Fruit fly (Drosophila melanogaster) whole organism, embryonic: ENCODE data around the gene CG2964.
A peak's percentile ranks its signal among the peaks of the same experiment; 100 is the strongest.

Experiments
- Atf-2 ChIP-seq: fragments of 200-800 bp; sonication (Bioruptor generic); optimal IDR thresholded peaks from 2 replicates; lab custom pipeline; 2016; ENCODE audit warnings: missing biosample characterization, missing genetic modification characterization
- Awh ChIP-seq: fragments of 200-800 bp; sonication (Bioruptor generic); IDR thresholded peaks from 2 replicates; pipeline ENCODE4, ENCODE4 v1.3.6; 2022; ENCODE audit warnings: missing biosample characterization, missing genetic modification characterization
- CG11398 ChIP-seq: fragments of 200-800 bp; sonication (Bioruptor generic); optimal IDR thresholded peaks from 2 replicates; lab custom pipeline; 2016; ENCODE audit warnings: missing biosample characterization, missing genetic modification characterization
- CG11560 ChIP-seq: fragments of 200-800 bp; sonication (Bioruptor generic); IDR thresholded peaks from 3 replicates; pipeline ENCODE4 v1.3.6; 2022; ENCODE audit warnings: missing biosample characterization, missing genetic modification characterization
- CG13624 ChIP-seq: fragments of 200-800 bp; sonication (Bioruptor generic); optimal IDR thresholded peaks from 2 replicates; lab custom pipeline; 2016; ENCODE audit warnings: missing biosample characterization, missing genetic modification characterization
- CG15073 ChIP-seq: fragments of 200-800 bp; sonication (Bioruptor generic); optimal IDR thresholded peaks from 2 replicates; lab custom pipeline; 2016; ENCODE audit warnings: missing biosample characterization, missing genetic modification characterization
- CG15269 ChIP-seq: fragments of 200-800 bp; sonication (Bioruptor generic); optimal IDR thresholded peaks from 2 replicates; lab custom pipeline; 2018; ENCODE audit warnings: missing biosample characterization, mild to moderate bottlenecking, missing genetic modification characterization, moderate library complexity
- CG1602 ChIP-seq: fragments of 200-800 bp; sonication (Bioruptor generic); optimal IDR thresholded peaks from 3 replicates; lab custom pipeline; 2016; ENCODE audit warnings: missing biosample characterization, missing genetic modification characterization
- CG18599 ChIP-seq: fragments of 200-800 bp; sonication (Bioruptor generic); optimal IDR thresholded peaks from 3 replicates; lab custom pipeline; 2017; ENCODE audit warnings: missing biosample characterization, missing genetic modification characterization, mild to moderate bottlenecking, moderate library complexity, missing genetic modification reagents
- CG30431 ChIP-seq: fragments of 200-800 bp; sonication (Bioruptor generic); optimal IDR thresholded peaks from 2 replicates; lab custom pipeline; 2017; ENCODE audit warnings: missing biosample characterization, missing genetic modification characterization
- CG3065 ChIP-seq: fragments of 200-800 bp; sonication (Bioruptor generic); optimal IDR thresholded peaks from 2 replicates; lab custom pipeline; 2016; ENCODE audit warnings: missing biosample characterization, missing genetic modification characterization
- CG33213 ChIP-seq: fragments of 200-800 bp; sonication (Bioruptor generic); optimal IDR thresholded peaks from 3 replicates; lab custom pipeline; 2016; ENCODE audit warnings: missing biosample characterization, missing genetic modification characterization
- CG33557 ChIP-seq: fragments of 200-800 bp; sonication (Bioruptor generic); optimal IDR thresholded peaks from 2 replicates; lab custom pipeline; 2019; ENCODE audit warnings: missing biosample characterization, mild to moderate bottlenecking, missing genetic modification characterization, moderate library complexity
- CG3995 ChIP-seq: fragments of 200-800 bp; sonication (Bioruptor generic); optimal IDR thresholded peaks from 3 replicates; lab custom pipeline; 2016; ENCODE audit warnings: missing biosample characterization, missing genetic modification characterization
- CG5953 ChIP-seq: fragments of 200-800 bp; sonication (Bioruptor generic); IDR thresholded peaks from 2 replicates; pipeline ENCODE4 v1.3.6; 2022; ENCODE audit warnings: missing biosample characterization, missing genetic modification characterization
- CG6654 ChIP-seq: fragments of 200-800 bp; sonication (Bioruptor generic); optimal IDR thresholded peaks from 2 replicates; lab custom pipeline; 2017; ENCODE audit warnings: missing biosample characterization, mild to moderate bottlenecking, missing genetic modification characterization
- CG6813 ChIP-seq: fragments of 200-800 bp; sonication (Bioruptor generic); optimal IDR thresholded peaks from 2 replicates; lab custom pipeline; 2017; ENCODE audit warnings: missing biosample characterization, missing genetic modification characterization, mild to moderate bottlenecking, moderate library complexity, missing genetic modification reagents
- CkIIα-i1 ChIP-seq: fragments of 200-800 bp; sonication (Bioruptor generic); IDR thresholded peaks from 2 replicates; pipeline ENCODE4 v1.3.6; 2022; ENCODE audit warnings: missing biosample characterization, missing genetic modification characterization
- Deaf1 ChIP-seq: fragments of 200-800 bp; optimal IDR thresholded peaks from 3 replicates; lab custom pipeline; 2019; ENCODE audit warnings: missing biosample characterization, mild to moderate bottlenecking, missing genetic modification characterization, moderate library complexity
- Elba2 ChIP-seq: fragments of 200-800 bp; sonication (Bioruptor generic); optimal IDR thresholded peaks from 3 replicates; lab custom pipeline; 2016; ENCODE audit warnings: missing biosample characterization, missing genetic modification characterization
- HLHmδ ChIP-seq: fragments of 200-800 bp; sonication (Bioruptor generic); optimal IDR thresholded peaks from 2 replicates; lab custom pipeline; 2018; ENCODE audit warnings: missing biosample characterization, mild to moderate bottlenecking, missing genetic modification characterization, moderate library complexity
- Lhr ChIP-seq: fragments of 200-800 bp; sonication (Bioruptor generic); optimal IDR thresholded peaks from 3 replicates; lab custom pipeline; 2017; ENCODE audit warnings: mild to moderate bottlenecking, missing biosample characterization, missing genetic modification reagents, missing genetic modification characterization
- MESR4 ChIP-seq: fragments of 200-800 bp; sonication (Bioruptor generic); optimal IDR thresholded peaks from 2 replicates; lab custom pipeline; 2018; ENCODE audit warnings: missing biosample characterization, mild to moderate bottlenecking, missing genetic modification characterization, moderate library complexity
- Max ChIP-seq: fragments of 200-800 bp; sonication (Bioruptor generic); optimal IDR thresholded peaks from 2 replicates; lab custom pipeline; 2016; ENCODE audit warnings: missing biosample characterization, mild to moderate bottlenecking, missing genetic modification characterization
- Mrtf ChIP-seq: fragments of 200-800 bp; sonication (Bioruptor generic); IDR thresholded peaks from 3 replicates; pipeline ENCODE4 v1.3.6; 2022; ENCODE audit warnings: missing biosample characterization, missing genetic modification characterization
- NC2β ChIP-seq: fragments of 200-800 bp; sonication (Bioruptor generic); optimal IDR thresholded peaks from 2 replicates; lab custom pipeline; 2016; ENCODE audit warnings: missing biosample characterization, missing genetic modification characterization
- Nf-YB ChIP-seq: fragments of 200-800 bp; sonication (Bioruptor generic); optimal IDR thresholded peaks from 3 replicates; lab custom pipeline; 2019; ENCODE audit warnings: missing biosample characterization, mild to moderate bottlenecking, missing genetic modification characterization, moderate library complexity
- NfI ChIP-seq: fragments of 200-800 bp; sonication (Bioruptor generic); optimal IDR thresholded peaks from 3 replicates; lab custom pipeline; 2018; ENCODE audit warnings: missing biosample characterization, mild to moderate bottlenecking, missing genetic modification characterization, moderate library complexity
- Sin3A ChIP-seq: fragments of >200 bp; optimal IDR thresholded peaks from 2 replicates; lab custom pipeline; 2018
- Sox102F ChIP-seq: fragments of 200-800 bp; sonication (Bioruptor generic); optimal IDR thresholded peaks from 2 replicates; lab custom pipeline; 2018; ENCODE audit warnings: missing biosample characterization, mild to moderate bottlenecking, missing genetic modification characterization, moderate library complexity
- Stat92E ChIP-seq, 3 experiments: fragments of >200 bp in 2 of 3; fragments of 200-800 bp in 1 of 3; sonication (Bioruptor generic) in 1 of 3; optimal IDR thresholded peaks; 2 replicates each; lab custom pipeline; 2017 to 2019; ENCODE audit warnings: missing biosample characterization in 3 of 3, missing genetic modification characterization in 3 of 3, mild to moderate bottlenecking in 1 of 3, moderate library complexity in 1 of 3
- ac ChIP-seq: fragments of 200-800 bp; sonication (Bioruptor generic); optimal IDR thresholded peaks from 3 replicates; lab custom pipeline; 2017; ENCODE audit warnings: missing biosample characterization, mild to moderate bottlenecking, missing genetic modification characterization
- az2 ChIP-seq: fragments of 200-800 bp; sonication (Bioruptor generic); optimal IDR thresholded peaks from 3 replicates; lab custom pipeline; 2016; ENCODE audit warnings: missing biosample characterization, missing genetic modification characterization
- bbx ChIP-seq: fragments of 200-800 bp; sonication (Bioruptor generic); IDR thresholded peaks from 2 replicates; pipeline ENCODE4 v1.3.6; 2022; ENCODE audit warnings: missing biosample characterization, missing genetic modification characterization; ENCODE audit not compliant: partially characterized antibody
- caup ChIP-seq: fragments of 200-800 bp; sonication (Bioruptor generic); optimal IDR thresholded peaks from 3 replicates; lab custom pipeline; 2017; ENCODE audit warnings: missing biosample characterization, mild to moderate bottlenecking, missing genetic modification characterization, moderate library complexity; ENCODE audit not compliant: severe bottlenecking
- chif ChIP-seq, 2 experiments: fragments of 200-800 bp; sonication (Bioruptor generic); optimal IDR thresholded peaks; 3 replicates each; lab custom pipeline; 2016; ENCODE audit warnings: missing biosample characterization in 2 of 2, missing genetic modification characterization in 2 of 2
- chn ChIP-seq: fragments of 200-800 bp; sonication (Bioruptor generic); optimal IDR thresholded peaks from 2 replicates; lab custom pipeline; 2016; ENCODE audit warnings: missing biosample characterization, missing genetic modification characterization
- dpn ChIP-seq, 2 experiments: fragments of 200-800 bp; sonication (Bioruptor generic); optimal IDR thresholded peaks; 3 replicates each; lab custom pipeline; 2016; ENCODE audit warnings: missing biosample characterization in 2 of 2, missing genetic modification characterization in 2 of 2
- fru ChIP-seq: fragments of >200 bp; optimal IDR thresholded peaks from 2 replicates; lab custom pipeline; 2017
- grau ChIP-seq: fragments of 200-800 bp; optimal IDR thresholded peaks from 3 replicates; lab custom pipeline; 2019; ENCODE audit warnings: missing biosample characterization, mild to moderate bottlenecking, missing genetic modification characterization, moderate library complexity
- kni ChIP-seq: fragments of 200-800 bp; sonication (Bioruptor generic); optimal IDR thresholded peaks from 3 replicates; lab custom pipeline; 2017; ENCODE audit warnings: mild to moderate bottlenecking, missing biosample characterization, missing genetic modification reagents, missing genetic modification characterization
- nmo ChIP-seq: fragments of 200-800 bp; sonication (Bioruptor generic); optimal IDR thresholded peaks from 2 replicates; lab custom pipeline; 2018; ENCODE audit warnings: missing biosample characterization, mild to moderate bottlenecking, missing genetic modification characterization, moderate library complexity
- org-1 ChIP-seq: fragments of 200-800 bp; sonication (Bioruptor generic); optimal IDR thresholded peaks from 2 replicates; lab custom pipeline; 2017; ENCODE audit warnings: missing biosample characterization, missing genetic modification characterization
- pnt ChIP-seq: fragments of 200-800 bp; sonication (Bioruptor generic); optimal IDR thresholded peaks from 3 replicates; lab custom pipeline; 2016; ENCODE audit warnings: missing biosample characterization, missing genetic modification characterization
- run ChIP-seq: fragments of 200-800 bp; sonication (Bioruptor generic); optimal IDR thresholded peaks from 3 replicates; lab custom pipeline; 2018; ENCODE audit warnings: missing biosample characterization, mild to moderate bottlenecking, missing genetic modification characterization
- slbo ChIP-seq: fragments of 200-800 bp; sonication (Bioruptor generic); IDR thresholded peaks from 2 replicates; pipeline ENCODE4 v1.3.6; 2022; ENCODE audit warnings: missing biosample characterization, missing genetic modification characterization
- sqz ChIP-seq: fragments of 200-800 bp; sonication (Bioruptor generic); optimal IDR thresholded peaks from 3 replicates; lab custom pipeline; 2018; ENCODE audit warnings: missing biosample characterization, mild to moderate bottlenecking, missing genetic modification characterization
- sr ChIP-seq: fragments of 200-800 bp; sonication (Bioruptor generic); IDR thresholded peaks from 3 replicates; pipeline ENCODE4 v1.3.6; 2022; ENCODE audit warnings: missing biosample characterization, missing genetic modification characterization
- zen ChIP-seq: fragments of 200-800 bp; sonication (Bioruptor generic); optimal IDR thresholded peaks from 3 replicates; lab custom pipeline; 2018; ENCODE audit warnings: missing biosample characterization, mild to moderate bottlenecking, missing genetic modification characterization, moderate library complexity
- zf30C ChIP-seq: fragments of 200-800 bp; sonication (Bioruptor generic); optimal IDR thresholded peaks from 3 replicates; lab custom pipeline; 2018; ENCODE audit warnings: missing biosample characterization, mild to moderate bottlenecking, missing genetic modification characterization

CG2964 gene

dm6 chr2L:2856960-2857584 is 44.8 kb downstream of the CG2964 start, which contains the start of gene CG2991 (continued):
- TF ChIP-seq ac, result no peak
- peak; percentile 68 for TF ChIP-seq CG33213
- TF ChIP-seq CG1602 (GFP tag; lab: Kevin White, UChicago), result no peak
- no peak for TF ChIP-seq Atf-2 (GFP tag; lab: Kevin White, UChicago)
- TF ChIP-seq CG30431 (GFP tag; lab: Kevin White, UChicago), result no peak
- TF ChIP-seq CG6654 (GFP tag; lab: Kevin White, UChicago), result no peak
- peak in 1 of 3 experiments; percentile 38 for TF ChIP-seq Stat92E (GFP tag; optimal IDR thresholded peaks at IDR 0.05; lab: Kevin White, UChicago)
- no peak for TF ChIP-seq Mrtf (GFP tag; lab: Robert Waterston, UW)
- peak; percentile 91 for TF ChIP-seq Elba2 (GFP tag; lab: Kevin White, UChicago)
- no peak for TF ChIP-seq run
- peak; percentile 82 for TF ChIP-seq MESR4 (GFP tag; lab: Kevin White, UChicago)
- peak; percentile 87 for TF ChIP-seq bbx (GFP tag; lab: Robert Waterston, UW)
- no peak for TF ChIP-seq chn (GFP tag; lab: Kevin White, UChicago)
- TF ChIP-seq Max (GFP tag; lab: Kevin White, UChicago), result peak; percentile 40
- TF ChIP-seq caup (GFP tag; lab: Kevin White, UChicago), result peak; percentile 56
- TF ChIP-seq CG3065 (GFP tag; lab: Kevin White, UChicago), result no peak
- peak; percentile 11 for TF ChIP-seq CG15269 (tag; lab: Kevin White, UChicago)
- peak; percentile 19 for TF ChIP-seq zen (tag; lab: Kevin White, UChicago)
- peak; percentile 31 for TF ChIP-seq CG13624 (GFP tag; lab: Kevin White, UChicago)
- TF ChIP-seq pnt (GFP tag; lab: Kevin White, UChicago), result no peak
- peak; percentile 56 for TF ChIP-seq nmo (GFP tag; lab: Kevin White, UChicago)
- TF ChIP-seq NfI (GFP tag; lab: Kevin White, UChicago), result peak; percentile 26
- peak; percentile 43 for TF ChIP-seq Lhr (GFP tag; lab: Kevin White, UChicago)
- TF ChIP-seq Sox102F (GFP tag; lab: Kevin White, UChicago), result no peak
- no peak for TF ChIP-seq CG6813 (GFP tag; lab: Kevin White, UChicago)
- no peak for TF ChIP-seq org-1 (GFP tag; lab: Kevin White, UChicago)
- TF ChIP-seq NC2β, result peak; percentile 25
- TF ChIP-seq grau (tag; lab: Kevin White, UChicago), result peak; percentile 45
- peak in 1 of 2 experiments; percentile 22 for TF ChIP-seq dpn (GFP tag; optimal IDR thresholded peaks at IDR 0.05; lab: Kevin White, UChicago)
- peak; percentile 11 for TF ChIP-seq Nf-YB (GFP tag; lab: Kevin White, UChicago)
- TF ChIP-seq CkIIα-i1, result no peak
- TF ChIP-seq CG11398 (GFP tag; lab: Kevin White, UChicago), result no peak
- peak; percentile 51 for TF ChIP-seq kni (GFP tag; lab: Kevin White, UChicago)
- TF ChIP-seq CG5953 (GFP tag; lab: Robert Waterston, UW), result no peak
- TF ChIP-seq CG3995 (GFP tag; lab: Kevin White, UChicago), result peak; percentile 58
- TF ChIP-seq az2, result no peak
- TF ChIP-seq Awh (GFP tag; lab: Robert Waterston, UW), result no peak
- no peak for TF ChIP-seq CG11560 (tag; lab: Robert Waterston, UW)
- TF ChIP-seq CG15073 (GFP tag; lab: Kevin White, UChicago), result no peak
- TF ChIP-seq slbo (GFP tag; lab: Robert Waterston, UW), result no peak
- no peak for TF ChIP-seq chif (GFP tag; optimal IDR thresholded peaks at IDR 0.05; lab: Kevin White, UChicago)
- TF ChIP-seq CG33557 (GFP tag; lab: Kevin White, UChicago), result no peak
- no peak for TF ChIP-seq fru (lab: Kevin White, UChicago)
- peak; percentile 17 for TF ChIP-seq HLHmδ (GFP tag; lab: Kevin White, UChicago)
- TF ChIP-seq sqz (GFP tag; lab: Kevin White, UChicago), result no peak
- TF ChIP-seq zf30C (GFP tag; lab: Kevin White, UChicago), result no peak
- peak; percentile 39 for TF ChIP-seq Sin3A
- TF ChIP-seq Deaf1 (tag; lab: Kevin White, UChicago), result peak; percentile 19
- no peak for TF ChIP-seq CG18599 (GFP tag; lab: Kevin White, UChicago)
- TF ChIP-seq sr (GFP tag; lab: Robert Waterston, UW), result no peak
